Worm (Caenorhabditis elegans) whole organism, mixed stage, embryonic: ENCODE results near the gene ntl-9.

Experiments used
- ceh-43 ChIP-seq: fragments of 200-800 bp; sonication (Bioruptor generic); optimal IDR thresholded peaks from 2 replicates; lab custom pipeline; 2018; ENCODE audit warnings: mild to moderate bottlenecking, missing genetic modification characterization, moderate library complexity, missing compliant biosample characterization
- ces-1 ChIP-seq: fragments of 150-350 bp; optimal IDR thresholded peaks from 2 replicates; lab custom pipeline; 2014; ENCODE audit warnings: missing biosample characterization, missing genetic modification reagents, missing genetic modification characterization
- elt-3 ChIP-seq: fragments of 150-350 bp; optimal IDR thresholded peaks from 2 replicates; lab custom pipeline; 2014; ENCODE audit warnings: missing biosample characterization, missing genetic modification characterization
- nhr-12 ChIP-seq: fragments of 150-350 bp; optimal IDR thresholded peaks from 2 replicates; lab custom pipeline; 2014; ENCODE audit warnings: missing biosample characterization, missing genetic modification characterization
- nhr-76 ChIP-seq: sonication (generic microtip); optimal IDR thresholded peaks from 2 replicates; lab custom pipeline; 2017; ENCODE audit warnings: missing biosample characterization, missing genetic modification characterization
- sem-2 ChIP-seq: fragments of 200-800 bp; sonication (Bioruptor generic); optimal IDR thresholded peaks from 2 replicates; lab custom pipeline; 2018; ENCODE audit warnings: mild to moderate bottlenecking, missing genetic modification characterization, missing compliant biosample characterization
- snpc-4 ChIP-seq: fragments of 150-350 bp; optimal IDR thresholded peaks from 2 replicates; lab custom pipeline; 2014; ENCODE audit warnings: missing biosample characterization, missing genetic modification characterization
- sptf-1 ChIP-seq: sonication (generic microtip); optimal IDR thresholded peaks from 2 replicates; lab custom pipeline; 2017; ENCODE audit warnings: mild to moderate bottlenecking, missing genetic modification characterization, moderate library complexity, missing compliant biosample characterization
- tbx-8 ChIP-seq: fragments of 200-800 bp; sonication (Bioruptor generic); optimal IDR thresholded peaks from 2 replicates; lab custom pipeline; 2018; ENCODE audit warnings: mild to moderate bottlenecking, missing genetic modification characterization, moderate library complexity, missing compliant biosample characterization
- unc-39 ChIP-seq: fragments of 150-350 bp; optimal IDR thresholded peaks from 2 replicates; lab custom pipeline; 2014; ENCODE audit warnings: missing biosample characterization, missing genetic modification characterization

DNA sequence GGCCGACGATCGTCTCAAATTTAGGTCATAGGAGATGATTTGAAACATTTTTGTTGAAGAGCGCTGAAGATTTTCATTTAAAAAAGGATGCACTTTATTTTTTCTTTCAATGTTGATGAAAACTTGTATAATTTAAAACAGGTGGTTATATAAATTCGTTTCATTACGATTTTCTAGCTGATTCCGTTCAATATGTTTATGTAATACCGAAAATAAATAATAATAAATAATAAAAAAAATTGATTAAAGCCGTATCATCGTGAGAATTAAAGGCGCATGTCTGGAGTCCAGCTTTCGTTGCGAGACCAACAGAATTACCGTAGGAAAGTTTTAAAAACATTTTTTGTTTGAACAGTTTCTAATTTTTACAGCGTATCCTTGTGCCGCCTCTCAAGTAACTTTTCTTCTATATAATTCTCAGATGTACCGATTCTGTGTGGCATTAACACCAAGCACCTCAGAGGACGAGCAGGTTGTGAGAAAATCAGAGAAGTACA lies 12.1 kb upstream of the ntl-9 start, which contains the start of the genes C26E6.12 and eri-9:
- TF ChIP-seq elt-3 (tag; lab: Kevin White, UChicago) (no peak), unc-39 (tag; lab: Kevin White, UChicago) (no peak), nhr-76 (tag; lab: Kevin White, UChicago) (no peak), tbx-8 (GFP tag; lab: Kevin White, UChicago) (no peak), ces-1 (GFP tag; lab: Kevin White, UChicago) (no peak), nhr-12 (tag; lab: Kevin White, UChicago) (no peak), ceh-43 (GFP tag; lab: Kevin White, UChicago) (no peak), sptf-1 (tag; lab: Kevin White, UChicago) (no peak), snpc-4 (tag; lab: Kevin White, UChicago) (no peak), sem-2 (no peak)
